Fruit fly (Drosophila melanogaster): Measurements from ENCODE around the gene CG2004.

The CG2004 gene

DNA sequence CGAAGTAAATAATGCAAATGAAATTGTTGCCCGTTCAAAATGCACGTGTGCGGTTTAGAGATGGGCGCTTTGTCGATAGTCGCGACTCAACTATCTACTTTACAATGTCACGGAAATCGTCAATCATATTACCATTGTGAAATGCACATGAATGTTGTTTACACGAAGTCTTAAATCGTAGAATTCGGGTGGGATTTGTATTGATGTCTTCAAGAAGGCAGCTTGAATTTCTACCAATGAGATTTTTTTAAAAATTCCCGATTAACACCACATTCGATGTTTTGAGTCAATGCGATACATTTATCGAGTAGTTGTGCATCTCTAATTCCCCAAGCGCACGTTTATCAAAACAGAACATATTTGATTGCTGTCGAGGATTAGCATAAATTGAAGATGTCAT is 5.5 kb upstream of the CG2004 start, which contains the start of gene CG1789:
Gene CG1789 (plus strand): TSS at position 308 of the 400 bp plus-strand sequence.
- TF ChIP-seq Dbx (GFP tag; IDR thresholded peaks at IDR 0.05) (0 out of 3 replicates have a peak, but pooled peaks have one; percentile 40), Tbp (GFP tag; optimal IDR thresholded peaks at IDR 0.05) (no peak), sens (GFP tag) (peak; percentile 85), CG33213 (GFP tag; optimal IDR thresholded peaks at IDR 0.05) (peak; percentile 5), CG6654 (GFP tag; optimal IDR thresholded peaks at IDR 0.05) (no peak), Hsf (GFP tag; optimal IDR thresholded peaks at IDR 0.05) (peak; percentile 7), cato (GFP tag; optimal IDR thresholded peaks at IDR 0.05; ENCODE audit: borderline replicate concordance) (no peak), Kr (GFP tag; optimal IDR thresholded peaks at IDR 0.05) (no peak), Fer2 (tag; optimal IDR thresholded peaks at IDR 0.05) (no peak), CG14050 (GFP tag; IDR thresholded peaks at IDR 0.05) (no peak), CG1233 (GFP tag; optimal IDR thresholded peaks at IDR 0.05) (no peak), CG31388 (GFP tag; optimal IDR thresholded peaks at IDR 0.05) (no peak), wek (GFP tag; optimal IDR thresholded peaks at IDR 0.05) (no peak), yki (optimal IDR thresholded peaks at IDR 0.05) (no peak), knrl (GFP tag; IDR thresholded peaks at IDR 0.05; ENCODE audit: partially characterized antibody) (peak; percentile 91), Dref (GFP tag; IDR thresholded peaks at IDR 0.05) (peak; percentile 64), CG30020 (tag; optimal IDR thresholded peaks at IDR 0.05) (peak; percentile 23), CG3847 (GFP tag; IDR thresholded peaks at IDR 0.05) (peak; percentile 49), Bteb2 (GFP tag; optimal IDR thresholded peaks at IDR 0.05) (no peak), CTCF (GFP tag; optimal IDR thresholded peaks at IDR 0.05) (no peak), CG14965 (GFP tag; optimal IDR thresholded peaks at IDR 0.05; ENCODE audit: borderline replicate concordance) (no peak), repo (GFP tag; optimal IDR thresholded peaks at IDR 0.05) (no peak), lola (GFP tag; optimal IDR thresholded peaks at IDR 0.05) (peak in 1 of 3 experiments; percentile 20), Nf-YC (tag; optimal IDR thresholded peaks at IDR 0.05) (peak; percentile 28), al (GFP tag; IDR thresholded peaks at IDR 0.05) (no peak), sr (GFP tag; IDR thresholded peaks at IDR 0.05) (no peak), twi (tag; optimal IDR thresholded peaks at IDR 0.05) (peak; percentile 2), fd64A (GFP tag; optimal IDR thresholded peaks at IDR 0.05) (no peak), ase (GFP tag; IDR thresholded peaks at IDR 0.05) (no peak), CG9932 (GFP tag; IDR thresholded peaks at IDR 0.05) (peak; percentile 67), CG6689 (GFP tag; IDR thresholded peaks at IDR 0.05) (peak; percentile 44; the same call in 1 of the 2 replicates), Antp (GFP tag; optimal IDR thresholded peaks at IDR 0.05) (peak; percentile 67), CG18262 (tag; optimal IDR thresholded peaks at IDR 0.05) (no peak), Fer3 (tag; optimal IDR thresholded peaks at IDR 0.05) (no peak), HmgZ (tag; optimal IDR thresholded peaks at IDR 0.05) (peak; percentile 50), Ets65A (GFP tag) (no peak), Nf-YB (GFP tag; optimal IDR thresholded peaks at IDR 0.05) (no peak), Sox102F (GFP tag; optimal IDR thresholded peaks at IDR 0.05) (no peak), CG2202 (tag; optimal IDR thresholded peaks at IDR 0.05) (no peak), CG10654 (GFP tag; optimal IDR thresholded peaks at IDR 0.05) (no peak), grn (GFP tag; optimal IDR thresholded peaks at IDR 0.05) (no peak), CG16779 (GFP tag; IDR thresholded peaks at IDR 0.05) (no peak), eyg (GFP tag; optimal IDR thresholded peaks at IDR 0.05) (no peak), B-H2 (GFP tag; optimal IDR thresholded peaks at IDR 0.05) (no peak), CG15696 (tag; optimal IDR thresholded peaks at IDR 0.05) (peak; percentile 3), CG30403 (GFP tag; optimal IDR thresholded peaks at IDR 0.05) (peak; percentile 34), psq (GFP tag; optimal IDR thresholded peaks at IDR 0.05) (no peak), hth (optimal IDR thresholded peaks at IDR 0.05) (no peak), CG8359 (GFP tag; optimal IDR thresholded peaks at IDR 0.05; ENCODE audit: borderline replicate concordance) (no peak), YL-1 (GFP tag; optimal IDR thresholded peaks at IDR 0.05) (peak; percentile 40), zen2 (GFP tag; IDR thresholded peaks at IDR 0.05; ENCODE audit: partially characterized antibody) (peak; percentile 90; the same call in 2 of the 3 replicates), Side (GFP tag; optimal IDR thresholded peaks at IDR 0.05) (peak; percentile 53), mam (GFP tag; optimal IDR thresholded peaks at IDR 0.05) (peak; percentile 63)

Data from whole organism, embryonic.